Worm (Caenorhabditis elegans) whole organism, mixed stage, embryonic: ENCODE results near the gene C24B5.4.

Experiments
- blmp-1 ChIP-seq: fragments of 150-350 bp; optimal IDR thresholded peaks from 2 replicates; lab custom pipeline; 2014; ENCODE audit warnings: missing biosample characterization, missing genetic modification characterization
- cnd-1 ChIP-seq: fragments of 200-800 bp; sonication (Bioruptor generic); optimal IDR thresholded peaks from 2 replicates; lab custom pipeline; 2018; ENCODE audit warnings: mild to moderate bottlenecking, missing genetic modification characterization, missing compliant biosample characterization
- elt-3 ChIP-seq: fragments of 150-350 bp; optimal IDR thresholded peaks from 2 replicates; lab custom pipeline; 2014; ENCODE audit warnings: missing biosample characterization, missing genetic modification characterization
- lsy-2 ChIP-seq: fragments of 150-350 bp; optimal IDR thresholded peaks from 2 replicates; lab custom pipeline; 2014; ENCODE audit warnings: missing biosample characterization, missing genetic modification characterization
- nhr-12 ChIP-seq: fragments of 150-350 bp; optimal IDR thresholded peaks from 2 replicates; lab custom pipeline; 2014; ENCODE audit warnings: missing biosample characterization, missing genetic modification characterization
- nhr-28 ChIP-seq: fragments of 150-350 bp; optimal IDR thresholded peaks from 2 replicates; lab custom pipeline; 2014; ENCODE audit warnings: missing biosample characterization, missing genetic modification characterization
- sptf-1 ChIP-seq: sonication (generic microtip); optimal IDR thresholded peaks from 2 replicates; lab custom pipeline; 2017; ENCODE audit warnings: mild to moderate bottlenecking, missing genetic modification characterization, moderate library complexity, missing compliant biosample characterization

- TF ChIP-seq blmp-1 (tag; lab: Kevin White, UChicago) (no peak), elt-3 (tag; lab: Kevin White, UChicago) (no peak), nhr-28 (tag; lab: Kevin White, UChicago) (no peak), sptf-1 (tag; lab: Kevin White, UChicago) (no peak), lsy-2 (tag; lab: Kevin White, UChicago) (no peak), nhr-12 (tag; lab: Kevin White, UChicago) (no peak), cnd-1 (tag; lab: Kevin White, UChicago) (no peak)
These were observed 33.2 kb downstream of the C24B5.4 start for ce11 chrV:9163897-9164296.
